Fruit fly (Drosophila melanogaster): ENCODE data around the gene subdued.
A peak's percentile ranks its signal among the peaks of the same experiment; 100 is the strongest.

subdued gene

dm6 chr3R:19671223-19671991 is 28.9 kb upstream of the subdued start, which contains the start of gene Naam (continued):
- TF ChIP-seq CG10147 (GFP tag; optimal IDR thresholded peaks at IDR 0.05) (peak; percentile 74), Hmx (GFP tag; optimal IDR thresholded peaks at IDR 0.05) (peak; percentile 45), ranshi (GFP tag; IDR thresholded peaks at IDR 0.05) (peak; percentile 60; the same call in 1 of the 2 replicates), tio (GFP tag; optimal IDR thresholded peaks at IDR 0.05) (peak; percentile 35), Hr39 (optimal IDR thresholded peaks at IDR 0.05) (no peak), Lpt (GFP tag; optimal IDR thresholded peaks at IDR 0.05) (no peak), CG11093 (GFP tag; IDR thresholded peaks at IDR 0.05) (no peak), CG13287 (GFP tag; IDR thresholded peaks at IDR 0.05; ENCODE audit: partially characterized antibody) (peak; percentile 25; the same call in 1 of the 2 replicates), oc (tag; optimal IDR thresholded peaks at IDR 0.05) (peak; percentile 65), Adf1 (GFP tag; IDR thresholded peaks at IDR 0.05) (peak; percentile 46; the same call in 1 of the 2 replicates), crol (GFP tag; IDR thresholded peaks at IDR 0.05) (no peak), kay (GFP tag; optimal IDR thresholded peaks at IDR 0.05) (peak; percentile 86), CG12155 (GFP tag; optimal IDR thresholded peaks at IDR 0.05) (peak; percentile 71), Scr (GFP tag; IDR thresholded peaks at IDR 0.05; ENCODE audit: partially characterized antibody) (no peak; the same call in 1 of the 2 replicates), lmd (GFP tag; IDR thresholded peaks at IDR 0.05) (peak; percentile 79), CG18011 (GFP tag; optimal IDR thresholded peaks at IDR 0.05) (peak; percentile 77), CG8290 (GFP tag; optimal IDR thresholded peaks at IDR 0.05) (no peak), CG8290 (tag; optimal IDR thresholded peaks at IDR 0.05) (peak in 1 of 2 experiments; percentile 87), CG3281 (GFP tag; optimal IDR thresholded peaks at IDR 0.05) (peak; percentile 83), D (optimal IDR thresholded peaks at IDR 0.05) (no peak), D (GFP tag; optimal IDR thresholded peaks at IDR 0.05) (no peak), dimm (GFP tag; IDR thresholded peaks at IDR 0.05) (no peak), Fer1 (GFP tag; optimal IDR thresholded peaks at IDR 0.05) (peak; percentile 86), CG2129 (GFP tag; IDR thresholded peaks at IDR 0.05; ENCODE audit: partially characterized antibody) (no peak), CG34376 (GFP tag; optimal IDR thresholded peaks at IDR 0.05) (peak; percentile 66), tap (tag; optimal IDR thresholded peaks at IDR 0.05) (peak; percentile 34), hb (GFP tag; IDR thresholded peaks at IDR 0.05; ENCODE audit: partially characterized antibody) (no peak), gsb-n (tag; optimal IDR thresholded peaks at IDR 0.05) (peak; percentile 23), Blimp-1 (GFP tag; optimal IDR thresholded peaks at IDR 0.05) (peak; percentile 82), fd64A (GFP tag; optimal IDR thresholded peaks at IDR 0.05) (no peak), CG12942 (GFP tag; optimal IDR thresholded peaks at IDR 0.05) (peak; percentile 54), Neu2 (GFP tag; optimal IDR thresholded peaks at IDR 0.05; ENCODE audit: borderline replicate concordance) (no peak), her (GFP tag; optimal IDR thresholded peaks at IDR 0.05) (peak; percentile 88), Hsf (GFP tag; optimal IDR thresholded peaks at IDR 0.05) (peak; percentile 86), CG10267 (tag; optimal IDR thresholded peaks at IDR 0.05) (peak; percentile 57), ro (GFP tag; IDR thresholded peaks at IDR 0.05) (no peak), salm (tag; optimal IDR thresholded peaks at IDR 0.05) (peak; percentile 67), dmrt99B (tag; optimal IDR thresholded peaks at IDR 0.05) (peak; percentile 73), gce (GFP tag; IDR thresholded peaks at IDR 0.05) (peak; percentile 54; the same call in 1 of the 3 replicates), CG14860 (GFP tag; IDR thresholded peaks at IDR 0.05; ENCODE audit: partially characterized antibody) (no peak), da (GFP tag; optimal IDR thresholded peaks at IDR 0.05) (peak; percentile 41), H15 (GFP tag; IDR thresholded peaks at IDR 0.05) (no peak; the same call in 2 of the 3 replicates), CG7372 (GFP tag; IDR thresholded peaks at IDR 0.05) (peak; percentile 59; the same call in 1 of the 2 replicates), Dad (GFP tag; optimal IDR thresholded peaks at IDR 0.05) (peak; percentile 67), trh (GFP tag; optimal IDR thresholded peaks at IDR 0.05) (no peak), CG11085 (GFP tag; IDR thresholded peaks at IDR 0.05) (peak; percentile 62; the same call in 1 of the 2 replicates), Bgb (GFP tag; IDR thresholded peaks at IDR 0.05; ENCODE audit: partially characterized antibody) (no peak), Aef1 (GFP tag; IDR thresholded peaks at IDR 0.05) (peak; percentile 56), CG10979 (tag; optimal IDR thresholded peaks at IDR 0.05) (no peak), rib (GFP tag; IDR thresholded peaks at IDR 0.05) (0 out of 2 replicates have a peak, but pooled peaks have one; percentile 15)

Measured in whole organism, embryonic.